Worm (Caenorhabditis elegans) whole organism, L4/young adult: ENCODE measurements around the gene alx-1.

Experiments used
- W03F9.2 ChIP-seq: fragments of 150-350 bp; optimal IDR thresholded peaks from 2 replicates; lab custom pipeline; 2014; ENCODE audit warnings: missing biosample characterization, missing genetic modification characterization
- dao-5 ChIP-seq: sonication (generic microtip); optimal IDR thresholded peaks from 2 replicates; lab custom pipeline; 2016; ENCODE audit warnings: missing genotype, missing genetic modification characterization, moderate library complexity, missing compliant biosample characterization
- him-1 ChIP-seq: sonication (generic microtip); optimal IDR thresholded peaks from 2 replicates; lab custom pipeline; 2016; ENCODE audit warnings: missing genotype, missing genetic modification reagents, missing genetic modification characterization, missing compliant biosample characterization

Gene alx-1

ce11 chrIII:10010117-10010516, 53.0 kb downstream of the alx-1 start, which contains the start of gene fbxa-155:
fbxa-155 (minus strand) TSS chrIII:10010217.
- TF ChIP-seq him-1 (no peak), W03F9.2 (no peak), dao-5 (tag; lab: Kevin White, UChicago) (no peak)

ce11 chrIII:10012136-10012535, 55.0 kb downstream of the alx-1 start, which contains the start of gene C05B5.16:
C05B5.16 (plus strand) TSS chrIII:10012436.
- no peak for TF ChIP-seq dao-5 (tag; lab: Kevin White, UChicago)
- no peak for TF ChIP-seq him-1
- no peak for TF ChIP-seq W03F9.2
